Worm (Caenorhabditis elegans) whole organism, early embryonic: Measurements from ENCODE around the gene C28C12.11.

Source experiments
- B0310.2 ChIP-seq: sonication (generic microtip); optimal IDR thresholded peaks from 2 replicates; lab custom pipeline; 2016; ENCODE audit warnings: mild to moderate bottlenecking, missing genetic modification characterization, missing compliant biosample characterization
- F13C5.2 ChIP-seq: sonication (generic microtip); optimal IDR thresholded peaks from 2 replicates; lab custom pipeline; 2017; ENCODE audit warnings: mild to moderate bottlenecking, missing genetic modification characterization, inconsistent platforms, missing compliant biosample characterization
- aly-1 ChIP-seq: sonication (generic microtip); optimal IDR thresholded peaks from 2 replicates; lab custom pipeline; 2016; ENCODE audit warnings: missing genetic modification characterization, missing compliant biosample characterization
- ama-1 ChIP-seq: fragments of 150-350 bp; optimal IDR thresholded peaks from 2 replicates; lab custom pipeline; 2014
- ceh-13 ChIP-seq: fragments of 200-800 bp; sonication (Bioruptor generic); optimal IDR thresholded peaks from 2 replicates; lab custom pipeline; 2018; ENCODE audit warnings: mild to moderate bottlenecking, missing genetic modification characterization, missing compliant biosample characterization
- ceh-36 ChIP-seq: sonication (generic microtip); optimal IDR thresholded peaks from 2 replicates; lab custom pipeline; 2016; ENCODE audit warnings: missing genetic modification characterization, inconsistent platforms, missing compliant biosample characterization
- ets-7 ChIP-seq: sonication (generic microtip); optimal IDR thresholded peaks from 2 replicates; lab custom pipeline; 2016; ENCODE audit warnings: missing genotype, missing genetic modification characterization, missing compliant biosample characterization
- flt-1 ChIP-seq: fragments of 200-800 bp; sonication (Bioruptor generic); IDR thresholded peaks from 2 replicates; pipeline ENCODE4 v1.3.6; 2022; ENCODE audit warnings: missing genetic modification characterization, missing compliant biosample characterization
- hmbx-1 ChIP-seq: sonication (generic microtip); optimal IDR thresholded peaks from 2 replicates; lab custom pipeline; 2016; ENCODE audit warnings: mild to moderate bottlenecking, missing genetic modification characterization, missing compliant biosample characterization
- hmg-4 ChIP-seq: fragments of 200-800 bp; sonication (Bioruptor generic); optimal IDR thresholded peaks from 2 replicates; lab custom pipeline; 2018; ENCODE audit warnings: mild to moderate bottlenecking, missing genetic modification characterization, missing compliant biosample characterization
- hnd-1 ChIP-seq: sonication (generic microtip); optimal IDR thresholded peaks from 2 replicates; lab custom pipeline; 2016; ENCODE audit warnings: missing genetic modification characterization, missing compliant biosample characterization
- pes-1 ChIP-seq: fragments of 200-800 bp; sonication (Bioruptor generic); IDR thresholded peaks from 2 replicates; pipeline ENCODE4 v1.3.6; 2022; ENCODE audit warnings: missing genetic modification reagents, missing genetic modification characterization, missing compliant biosample characterization
- scrt-1 ChIP-seq: fragments of 200-800 bp; sonication (Bioruptor generic); IDR thresholded peaks from 2 replicates; pipeline ENCODE4 v1.3.6; 2022; ENCODE audit warnings: missing genetic modification characterization, missing compliant biosample characterization
- sea-1 ChIP-seq: fragments of 200-800 bp; sonication (Bioruptor generic); conservative IDR thresholded peaks from 2 replicates; pipeline ENCODE4 v1.3.6; 2022; ENCODE audit warnings: missing genetic modification characterization, missing compliant biosample characterization
- tbx-11 ChIP-seq: fragments of 200-800 bp; sonication (Bioruptor generic); IDR thresholded peaks from 2 replicates; pipeline ENCODE4 v1.3.6; 2022; ENCODE audit warnings: missing genetic modification characterization, missing compliant biosample characterization
- tbx-37 ChIP-seq: fragments of 200-800 bp; sonication (Bioruptor generic); conservative IDR thresholded peaks from 2 replicates; pipeline ENCODE4 v1.3.6; 2022; ENCODE audit warnings: missing genetic modification reagents, missing genetic modification characterization, missing compliant biosample characterization
- tra-4 ChIP-seq: sonication (generic microtip); optimal IDR thresholded peaks from 2 replicates; lab custom pipeline; 2017; ENCODE audit warnings: missing genetic modification characterization, missing compliant biosample characterization

C28C12.11 gene

DNA sequence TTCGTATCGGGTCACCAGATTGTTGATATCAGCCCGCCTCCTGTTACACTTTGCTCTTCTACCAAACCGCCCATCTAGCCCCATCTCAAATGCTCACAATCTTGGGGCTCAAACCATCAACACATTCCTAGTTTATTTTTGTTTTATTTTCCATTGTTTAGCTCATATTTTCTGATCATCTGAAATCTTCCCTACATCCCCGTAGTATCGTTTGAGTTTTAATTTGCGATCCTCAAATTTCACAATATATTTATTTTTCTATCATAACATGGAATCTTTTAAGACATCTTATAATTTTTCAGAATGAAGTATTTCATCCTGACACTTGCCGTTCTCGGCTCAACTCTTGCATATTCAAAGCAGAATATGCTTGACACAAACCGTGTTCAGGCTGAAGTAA, 3.0 kb downstream of the C28C12.11 start, which contains the start of gene spp-10:
TSS of gene spp-10 (plus strand) at position 301 of the 400 bp plus-strand sequence.
- TF ChIP-seq scrt-1 (no peak), sea-1 (GFP tag; lab: Robert Waterston, UW) (no peak), tra-4 (no peak), ama-1 (lab: Kevin White, UChicago) (no peak), aly-1 (tag; lab: Kevin White, UChicago) (no peak), ets-7 (no peak), F13C5.2 (tag; lab: Kevin White, UChicago) (no peak), ceh-36 (no peak), hmbx-1 (tag; lab: Kevin White, UChicago) (no peak), pes-1 (GFP tag; lab: Robert Waterston, UW) (no peak), hmg-4 (GFP tag; lab: Kevin White, UChicago) (no peak)

DNA sequence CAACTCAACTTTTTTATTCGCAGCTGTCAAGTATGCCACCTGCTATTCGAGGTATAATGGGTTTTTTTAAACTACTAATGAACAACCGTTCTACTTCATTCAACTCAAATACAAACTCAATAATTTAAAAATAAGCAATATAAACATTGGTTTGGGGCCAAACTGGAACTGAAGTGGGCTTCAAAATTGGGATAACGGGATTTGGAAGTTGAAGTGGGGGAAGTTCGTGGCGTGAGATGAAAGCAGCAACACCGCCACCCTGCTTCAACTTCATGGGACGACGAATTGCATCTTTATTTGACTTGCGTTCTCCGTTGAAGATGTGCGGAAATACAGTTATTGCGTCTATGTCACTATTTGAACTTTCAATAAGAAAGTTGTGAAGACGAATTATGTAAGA, 4.7 kb downstream of the C28C12.11 start:
- TF ChIP-seq ama-1 (lab: Kevin White, UChicago): no peak
- TF ChIP-seq hmbx-1 (tag; lab: Kevin White, UChicago): no peak
- TF ChIP-seq ceh-36: no peak
- TF ChIP-seq B0310.2 (tag; lab: Kevin White, UChicago): no peak
- no peak for TF ChIP-seq tbx-11 (GFP tag; lab: Robert Waterston, UW)
- no peak for TF ChIP-seq ets-7
- no peak for TF ChIP-seq hmg-4 (GFP tag; lab: Kevin White, UChicago)
- no peak for TF ChIP-seq F13C5.2 (tag; lab: Kevin White, UChicago)
- TF ChIP-seq tra-4: no peak

DNA sequence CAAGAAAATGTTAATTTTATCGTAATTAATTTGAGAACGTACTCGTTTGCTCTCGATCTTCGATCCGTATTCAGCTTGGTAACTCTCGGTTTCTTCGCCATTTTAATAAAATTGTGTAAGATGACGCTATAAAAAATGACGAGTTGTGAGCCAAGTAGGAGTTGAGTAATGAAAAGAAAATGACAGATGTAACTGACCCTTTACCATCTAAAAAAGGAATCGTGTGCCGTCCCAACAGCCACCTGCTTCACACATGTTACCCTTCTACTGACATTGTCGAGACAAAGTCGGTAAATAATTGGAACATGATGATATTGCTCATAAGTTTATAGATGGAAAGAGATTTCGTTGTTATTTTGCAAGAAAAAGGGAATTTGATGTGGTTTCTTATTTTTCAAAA, 5.5 kb downstream of the C28C12.11 start, which contains the start of gene hlh-12:
TSS of gene hlh-12 (minus strand) at position 101 of the 400 bp plus-strand sequence.
- no peak for TF ChIP-seq ceh-36
- no peak for TF ChIP-seq flt-1 (GFP tag; lab: Robert Waterston, UW)
- no peak for TF ChIP-seq pes-1 (GFP tag; lab: Robert Waterston, UW)
- TF ChIP-seq ets-7: no peak
- TF ChIP-seq F13C5.2 (tag; lab: Kevin White, UChicago): no peak
- TF ChIP-seq tbx-37 (GFP tag; lab: Robert Waterston, UW): no peak
- no peak for TF ChIP-seq aly-1 (tag; lab: Kevin White, UChicago)
- TF ChIP-seq hmg-4 (GFP tag; lab: Kevin White, UChicago): no peak
- no peak for TF ChIP-seq ama-1 (lab: Kevin White, UChicago)
- no peak for TF ChIP-seq hmbx-1 (tag; lab: Kevin White, UChicago)
- no peak for TF ChIP-seq sea-1 (GFP tag; lab: Robert Waterston, UW)

DNA sequence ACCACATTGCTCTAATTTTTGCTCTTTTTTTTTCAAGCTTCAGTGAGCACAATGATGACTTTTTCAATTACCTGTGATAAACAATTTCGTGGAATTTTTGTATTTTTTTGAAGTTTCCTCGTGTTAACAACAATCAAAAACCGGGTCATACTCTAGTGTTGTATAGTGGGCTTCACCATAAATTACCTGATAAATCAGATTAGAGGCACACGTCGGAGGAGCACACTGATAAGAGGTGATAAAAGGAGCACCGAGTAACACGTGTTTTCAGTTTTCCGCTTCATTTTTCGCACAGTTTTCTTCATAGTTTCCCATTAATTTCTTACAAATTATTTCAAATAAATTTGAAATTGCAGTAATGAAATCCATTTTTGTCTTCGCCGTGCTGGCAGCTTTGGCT, 7.5 kb downstream of the C28C12.11 start, which contains the start of gene spp-8:
TSS of gene spp-8 (plus strand) at position 357 of the 400 bp plus-strand sequence.
- no peak for TF ChIP-seq pes-1 (GFP tag; lab: Robert Waterston, UW)
- no peak for TF ChIP-seq sea-1 (GFP tag; lab: Robert Waterston, UW)
- TF ChIP-seq hmbx-1 (tag; lab: Kevin White, UChicago): no peak
- TF ChIP-seq tra-4: no peak
- no peak for TF ChIP-seq scrt-1
- TF ChIP-seq B0310.2 (tag; lab: Kevin White, UChicago): no peak

DNA sequence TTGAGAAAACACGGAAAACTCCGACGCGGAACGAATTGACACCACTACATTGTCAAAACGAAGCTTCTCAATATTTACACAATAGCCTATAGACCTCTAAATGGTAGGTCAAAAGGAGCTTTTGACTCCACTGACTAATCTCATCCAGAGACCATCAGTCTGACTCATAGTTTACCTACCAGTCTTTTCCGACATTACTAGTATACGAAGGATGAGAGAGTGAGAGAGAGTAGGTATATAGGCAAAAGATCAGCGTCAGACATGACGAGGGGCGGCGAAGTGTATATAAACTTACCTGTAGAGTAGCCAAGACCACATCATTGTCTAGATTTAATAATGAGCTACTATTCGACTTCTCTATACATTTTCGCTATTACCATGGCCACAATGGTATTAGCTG, 13.3 kb downstream of the C28C12.11 start, which contains the start of gene srlf-3:
TSS of gene srlf-3 (plus strand) at position 301 of the 400 bp plus-strand sequence.
- TF ChIP-seq scrt-1 (no peak), hmg-4 (GFP tag; lab: Kevin White, UChicago) (no peak), ceh-13 (GFP tag; lab: Kevin White, UChicago) (no peak), tra-4 (no peak), B0310.2 (tag; lab: Kevin White, UChicago) (no peak), ama-1 (lab: Kevin White, UChicago) (no peak), F13C5.2 (tag; lab: Kevin White, UChicago) (no peak), sea-1 (GFP tag; lab: Robert Waterston, UW) (no peak), ceh-36 (no peak), hmbx-1 (tag; lab: Kevin White, UChicago) (no peak)

DNA sequence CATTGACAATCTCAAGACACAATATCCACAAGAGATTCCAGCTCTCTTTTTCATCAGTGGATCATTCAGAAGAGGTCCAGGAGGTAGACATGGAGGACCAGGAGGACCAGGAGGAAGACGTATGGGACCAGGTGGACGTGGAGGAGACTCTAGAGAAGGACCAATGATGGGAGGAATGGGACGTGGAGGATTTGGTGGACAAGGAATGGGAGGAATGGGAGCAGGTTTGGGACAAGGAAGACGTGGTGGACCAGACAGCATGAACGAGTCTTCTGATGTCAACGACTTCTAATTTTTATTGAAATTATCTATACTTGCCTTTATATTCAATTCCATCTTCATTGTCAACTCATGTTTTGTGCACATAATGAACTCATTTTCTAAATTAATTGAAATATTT, 14.2 kb downstream of the C28C12.11 start:
- TF ChIP-seq ceh-36 (no peak), tbx-11 (GFP tag; lab: Robert Waterston, UW) (no peak), flt-1 (GFP tag; lab: Robert Waterston, UW) (no peak), hmbx-1 (tag; lab: Kevin White, UChicago) (no peak), hnd-1 (tag; lab: Kevin White, UChicago) (no peak), ama-1 (lab: Kevin White, UChicago) (no peak), ceh-13 (GFP tag; lab: Kevin White, UChicago) (no peak), pes-1 (GFP tag; lab: Robert Waterston, UW) (no peak), aly-1 (tag; lab: Kevin White, UChicago) (no peak), tra-4 (no peak), sea-1 (GFP tag; lab: Robert Waterston, UW) (no peak), tbx-37 (GFP tag; lab: Robert Waterston, UW) (no peak), B0310.2 (tag; lab: Kevin White, UChicago) (no peak), F13C5.2 (tag; lab: Kevin White, UChicago) (no peak), ets-7 (no peak), scrt-1 (no peak), hmg-4 (GFP tag; lab: Kevin White, UChicago) (no peak)

DNA sequence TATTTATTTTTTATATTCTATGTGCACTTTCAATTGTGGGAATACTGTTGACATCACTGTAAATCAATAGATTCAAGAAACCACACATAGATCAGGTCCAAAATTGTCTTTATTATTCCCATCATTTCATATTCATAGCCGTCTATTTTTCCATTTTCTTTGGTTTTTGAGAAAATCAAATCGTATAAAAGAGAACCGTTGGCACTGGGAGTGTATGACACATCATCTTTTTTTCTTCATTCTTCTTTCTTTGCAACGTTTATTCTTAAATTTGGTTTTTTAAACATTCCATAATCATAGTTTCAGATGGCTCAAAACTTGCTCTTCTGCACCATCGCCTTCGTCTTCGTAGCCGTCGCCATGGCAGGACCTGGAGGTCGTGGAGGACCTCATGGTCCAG, 16.1 kb downstream of the C28C12.11 start, which contains the start of gene srlf-2:
TSS of gene srlf-2 (plus strand) at position 301 of the 400 bp plus-strand sequence.
- TF ChIP-seq aly-1 (tag; lab: Kevin White, UChicago) (no peak), flt-1 (GFP tag; lab: Robert Waterston, UW) (no peak), pes-1 (GFP tag; lab: Robert Waterston, UW) (no peak), ets-7 (no peak)

DNA sequence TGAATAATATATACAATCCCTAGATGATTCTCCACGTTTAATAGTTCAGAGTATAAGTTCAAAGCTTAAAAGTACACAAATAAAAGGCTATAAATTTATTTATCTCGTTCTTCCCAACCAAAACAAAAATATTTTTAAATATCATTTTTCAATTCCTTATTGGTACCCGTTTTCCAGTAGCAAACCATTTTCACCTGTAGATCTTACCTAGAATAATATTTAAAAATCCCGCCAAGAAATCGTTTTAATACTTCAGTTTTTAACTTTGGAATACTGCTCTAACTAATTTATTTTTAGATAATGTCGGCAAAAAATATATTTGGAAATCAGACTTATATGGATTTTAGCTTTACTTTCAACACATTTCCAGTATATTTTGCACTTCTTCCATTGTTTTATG, 18.4 kb downstream of the C28C12.11 start, which contains the start of gene sru-7:
TSS of gene sru-7 (plus strand) at position 301 of the 400 bp plus-strand sequence.
- TF ChIP-seq sea-1 (GFP tag; lab: Robert Waterston, UW): no peak
- no peak for TF ChIP-seq ama-1 (lab: Kevin White, UChicago)
- no peak for TF ChIP-seq hmg-4 (GFP tag; lab: Kevin White, UChicago)
- no peak for TF ChIP-seq ceh-36
- no peak for TF ChIP-seq tbx-37 (GFP tag; lab: Robert Waterston, UW)
